Fruit fly (Drosophila melanogaster): ENCODE results near the gene CG17377.

DNA sequence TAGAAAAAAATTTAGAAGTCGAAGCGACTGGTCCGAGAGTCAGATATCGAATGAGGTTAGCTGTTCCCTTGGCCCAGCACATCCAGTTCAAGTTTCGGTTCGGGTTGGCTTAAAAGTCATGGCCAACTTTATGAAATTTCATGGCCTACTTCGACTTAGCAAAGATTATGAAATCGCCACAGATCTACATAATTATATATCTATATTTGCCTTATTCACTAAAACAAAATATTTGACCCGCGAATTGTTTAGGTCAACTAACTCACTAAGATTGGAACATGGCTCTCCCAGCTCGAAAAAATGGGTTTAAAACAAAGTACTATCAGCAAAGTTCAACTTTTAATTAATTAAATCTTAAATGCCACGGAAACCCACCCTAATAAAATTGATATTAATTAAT is 1.8 kb downstream of the CG17377 start, which contains the start of gene CG17376:
- TF ChIP-seq Rel (GFP tag; optimal IDR thresholded peaks at IDR 0.05): no peak
- no peak for TF ChIP-seq Rel (tag; optimal IDR thresholded peaks at IDR 0.05)
- TF ChIP-seq ey (GFP tag; optimal IDR thresholded peaks at IDR 0.05): no peak
- TF ChIP-seq pan (optimal IDR thresholded peaks at IDR 0.05): no peak
- TF ChIP-seq jim (GFP tag; optimal IDR thresholded peaks at IDR 0.05): no peak
- TF ChIP-seq fru (GFP tag; optimal IDR thresholded peaks at IDR 0.05): no peak
- TF ChIP-seq Abd-B (GFP tag; optimal IDR thresholded peaks at IDR 0.05): no peak
- no peak for TF ChIP-seq lola (GFP tag; optimal IDR thresholded peaks at IDR 0.05)
- TF ChIP-seq tai (GFP tag; optimal IDR thresholded peaks at IDR 0.05): no peak
- no peak for TF ChIP-seq psq (GFP tag; optimal IDR thresholded peaks at IDR 0.05)
- no peak for TF ChIP-seq brk (GFP tag; optimal IDR thresholded peaks at IDR 0.05)
- no peak for TF ChIP-seq dl (GFP tag; optimal IDR thresholded peaks at IDR 0.05; ENCODE audit: insufficient read depth in 1 of 2, partially characterized antibody in 2 of 2)
- no peak for TF ChIP-seq Hr78 (GFP tag; optimal IDR thresholded peaks at IDR 0.05)
- TF ChIP-seq usp (GFP tag; optimal IDR thresholded peaks at IDR 0.05): no peak

Data from whole organism, wandering third instar larva.